Worm (Caenorhabditis elegans) whole organism, L4 larva: Measurements from ENCODE around the gene cyp-13B2.

Experiments
- F37D6.2 ChIP-seq: sonication (generic microtip); optimal IDR thresholded peaks from 2 replicates; lab custom pipeline; 2016; ENCODE audit warnings: mild to moderate bottlenecking, missing genetic modification characterization, missing compliant biosample characterization
- F49E8.2 ChIP-seq: sonication (generic microtip); optimal IDR thresholded peaks from 2 replicates; lab custom pipeline; 2016; ENCODE audit warnings: missing compliant biosample characterization, mild to moderate bottlenecking, missing genetic modification characterization, borderline replicate concordance
- ZK546.5 ChIP-seq, 2 experiments: sonication (generic microtip); optimal IDR thresholded peaks; 2 replicates each; lab custom pipeline; 2017; ENCODE audit warnings: missing biosample characterization in 2 of 2, missing genetic modification characterization in 2 of 2
- aha-1 ChIP-seq: fragments of 150-350 bp; peaks from one replicate; lab custom pipeline; 2014; ENCODE audit warnings: missing biosample characterization, missing genetic modification characterization
- attf-4 ChIP-seq: sonication (generic microtip); optimal IDR thresholded peaks from 3 replicates; lab custom pipeline; 2017; ENCODE audit warnings: missing biosample characterization, missing genetic modification characterization
- ceh-62 ChIP-seq: sonication (generic microtip); optimal IDR thresholded peaks from 2 replicates; lab custom pipeline; 2017; ENCODE audit warnings: missing biosample characterization, missing genetic modification characterization
- daf-16 ChIP-seq, 3 experiments: sonication (generic microtip); optimal IDR thresholded peaks; 2 replicates each; lab custom pipeline; 2016 to 2017; ENCODE audit warnings: missing genetic modification characterization in 3 of 3, missing genetic modification reagents in 3 of 3, mild to moderate bottlenecking in 2 of 3, missing compliant biosample characterization in 2 of 3, missing biosample characterization in 1 of 3, moderate library complexity in 1 of 3
- dmd-9 ChIP-seq: fragments of 200-800 bp; sonication (Bioruptor generic); IDR thresholded peaks from 2 replicates; pipeline ENCODE4 v1.3.6; 2022; ENCODE audit warnings: missing genetic modification reagents, missing genetic modification characterization, missing compliant biosample characterization
- dpl-1 ChIP-seq: fragments of 150-350 bp; optimal IDR thresholded peaks from 2 replicates; lab custom pipeline; 2014; ENCODE audit warnings: missing biosample characterization, missing genetic modification reagents, missing genetic modification characterization
- duxl-1 ChIP-seq: sonication (generic microtip); optimal IDR thresholded peaks from 2 replicates; lab custom pipeline; 2016; ENCODE audit warnings: mild to moderate bottlenecking, missing genetic modification characterization, moderate library complexity, missing compliant biosample characterization; ENCODE audit not compliant: poor library complexity
- gei-8 ChIP-seq: fragments of 200-800 bp; sonication (Bioruptor generic); optimal IDR thresholded peaks from 2 replicates; lab custom pipeline; 2018; ENCODE audit warnings: mild to moderate bottlenecking, missing genetic modification characterization, missing compliant biosample characterization
- hlh-30 ChIP-seq: sonication (generic microtip); optimal IDR thresholded peaks from 2 replicates; lab custom pipeline; 2017; ENCODE audit warnings: antibody characterized with exemption, mild to moderate bottlenecking, missing genetic modification characterization, missing compliant biosample characterization; ENCODE audit not compliant: insufficient read depth
- lin-39 ChIP-seq: fragments of 150-350 bp; optimal IDR thresholded peaks from 2 replicates; lab custom pipeline; 2014; ENCODE audit warnings: missing biosample characterization, missing genetic modification reagents, missing genetic modification characterization
- mxl-2 ChIP-seq: fragments of 200-800 bp; sonication (Bioruptor generic); conservative IDR thresholded peaks from 2 replicates; pipeline ENCODE4 v1.3.6; 2022; ENCODE audit warnings: missing genetic modification reagents, missing genetic modification characterization, missing compliant biosample characterization
- nhr-10 ChIP-seq: fragments of 150-350 bp; optimal IDR thresholded peaks from 2 replicates; lab custom pipeline; 2014; ENCODE audit warnings: missing biosample characterization, missing genetic modification characterization
- nhr-102 ChIP-seq: sonication (generic microtip); optimal IDR thresholded peaks from 2 replicates; lab custom pipeline; 2016; ENCODE audit warnings: mild to moderate bottlenecking, missing genetic modification characterization, moderate library complexity, missing compliant biosample characterization
- nhr-48 ChIP-seq: sonication (generic microtip); optimal IDR thresholded peaks from 2 replicates; lab custom pipeline; 2016; ENCODE audit warnings: mild to moderate bottlenecking, missing genetic modification characterization, missing compliant biosample characterization
- pha-4 ChIP-seq, 2 experiments: fragments of 150-350 bp in 1 of 2; fragments of 200-800 bp in 1 of 2; sonication (Bioruptor generic) in 1 of 2; IDR thresholded peaks in 1 of 2; optimal IDR thresholded peaks in 1 of 2; 2 replicates each; pipeline versions ENCODE4 v1.3.6 to Lab custom; 2014 to 2022; ENCODE audit warnings: missing genetic modification characterization in 2 of 2, missing genetic modification reagents in 2 of 2, missing biosample characterization in 1 of 2, missing compliant biosample characterization in 1 of 2
- rbr-2 ChIP-seq: sonication (generic microtip); optimal IDR thresholded peaks from 2 replicates; lab custom pipeline; 2016; ENCODE audit warnings: missing genotype, missing genetic modification characterization, missing compliant biosample characterization
- saeg-2 ChIP-seq: fragments of 200-800 bp; sonication (Bioruptor generic); IDR thresholded peaks from 2 replicates; pipeline ENCODE4 v1.3.6; 2022; ENCODE audit warnings: missing genetic modification reagents, missing genetic modification characterization, missing compliant biosample characterization
- sdz-12 ChIP-seq: fragments of 200-800 bp; sonication (Bioruptor generic); optimal IDR thresholded peaks from 2 replicates; lab custom pipeline; 2018; ENCODE audit warnings: mild to moderate bottlenecking, missing genetic modification characterization, missing compliant biosample characterization
- set-16 ChIP-seq: fragments of 200-800 bp; sonication (Bioruptor generic); IDR thresholded peaks from 2 replicates; pipeline ENCODE4 v1.3.6; 2022; ENCODE audit warnings: missing genetic modification reagents, missing genetic modification characterization, missing compliant biosample characterization
- snpc-1.2 ChIP-seq: fragments of 200-800 bp; sonication (Bioruptor generic); IDR thresholded peaks from 2 replicates; pipeline ENCODE4 v1.3.6; 2022; ENCODE audit warnings: missing genetic modification reagents, missing genetic modification characterization, missing compliant biosample characterization
- snpc-4 ChIP-seq: fragments of 150-350 bp; optimal IDR thresholded peaks from 2 replicates; lab custom pipeline; 2014; ENCODE audit warnings: missing biosample characterization, missing genetic modification characterization
- unc-130 ChIP-seq: sonication (generic microtip); optimal IDR thresholded peaks from 2 replicates; lab custom pipeline; 2016; ENCODE audit warnings: missing genetic modification reagents, missing genetic modification characterization, missing compliant biosample characterization
- unc-39 ChIP-seq: sonication (generic microtip); optimal IDR thresholded peaks from 2 replicates; lab custom pipeline; 2017; ENCODE audit warnings: missing biosample characterization, missing genetic modification characterization
- unc-62 ChIP-seq, 3 experiments: fragments of 150-350 bp in 1 of 3; sonication (generic microtip); optimal IDR thresholded peaks in 2 of 3; peaks in 1 of 3; 1 replicate in 1 of 3; 2 replicates in 2 of 3; lab custom pipeline; 2014 to 2017; ENCODE audit warnings: missing biosample characterization in 3 of 3, missing genetic modification characterization in 3 of 3, missing genetic modification reagents in 3 of 3, missing genotype in 1 of 3
- vab-7 ChIP-seq: fragments of 200-800 bp; sonication (Bioruptor generic); IDR thresholded peaks from 2 replicates; pipeline ENCODE4 v1.3.6; 2022; ENCODE audit warnings: missing genetic modification reagents, missing genetic modification characterization, missing compliant biosample characterization
- zfp-3 ChIP-seq: fragments of 200-800 bp; sonication (Bioruptor generic); conservative IDR thresholded peaks from 2 replicates; pipeline ENCODE4 v1.3.6; 2022; ENCODE audit warnings: missing genetic modification reagents, missing genetic modification characterization, missing compliant biosample characterization
- zip-2 ChIP-seq: fragments of 150-350 bp; optimal IDR thresholded peaks from 2 replicates; lab custom pipeline; 2014; ENCODE audit warnings: missing biosample characterization, missing genetic modification characterization

Gene cyp-13B2

DNA sequence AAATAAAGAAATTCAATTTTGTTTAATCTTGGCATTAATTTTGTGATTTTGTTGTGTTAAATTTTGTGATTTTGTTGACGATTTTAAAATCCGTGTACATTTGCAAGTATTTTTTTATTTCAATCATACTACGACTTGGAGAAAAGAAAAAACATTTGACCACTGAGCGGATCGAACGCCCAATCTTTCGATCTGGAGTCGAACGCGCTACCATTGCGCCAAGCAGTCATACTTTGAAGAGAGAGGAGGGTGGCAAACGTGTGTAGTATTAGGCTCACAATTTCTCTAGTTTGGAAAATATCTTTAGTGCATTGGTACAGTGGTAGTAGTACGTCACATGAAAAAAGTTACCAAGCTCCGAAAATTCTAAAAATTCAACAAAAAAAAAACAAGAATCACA lies 3.4 kb downstream of the cyp-13B2 start (continued):
- TF ChIP-seq vab-7: no peak; the same call in 1 of the 2 replicates
- no peak for TF ChIP-seq gei-8 (GFP tag; lab: Kevin White, UChicago)

DNA sequence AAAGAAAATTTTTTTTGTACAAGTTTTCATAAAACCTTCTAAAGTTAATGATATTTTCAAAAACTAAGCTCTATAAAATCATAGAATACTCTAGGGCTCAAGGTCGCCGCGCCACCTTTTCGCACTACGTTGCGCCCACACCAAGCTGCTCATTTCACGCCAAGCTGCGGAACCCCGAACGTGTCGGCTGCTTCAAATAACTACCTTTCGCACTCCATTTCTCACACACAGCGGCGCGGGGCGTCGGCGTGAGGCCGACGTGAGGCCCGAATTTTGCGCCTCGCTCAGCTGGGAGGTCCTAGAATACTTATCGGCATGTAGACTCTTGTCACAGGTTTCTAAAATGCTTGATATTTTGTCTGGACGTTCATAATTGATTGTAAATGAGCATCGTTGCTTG lies 6.6 kb downstream of the cyp-13B2 start:
- TF ChIP-seq aha-1 (peak; percentile 93), set-16 (GFP tag; lab: Robert Waterston, UW) (peak; percentile 65; the same call in 1 of the 2 replicates), attf-4 (no peak), hlh-30 (tag; lab: Kevin White, UChicago) (no peak), unc-62 (GFP tag; optimal IDR thresholded peaks at IDR 0.05 in 1 of 2; lab: Kevin White, UChicago) (peak in 1 of 2 experiments; percentile 3), unc-62 (tag; optimal IDR thresholded peaks at IDR 0.05; lab: Kevin White, UChicago) (no peak), snpc-1.2 (GFP tag; lab: Robert Waterston, UW) (no peak), unc-39 (tag; lab: Kevin White, UChicago) (no peak), nhr-10 (no peak), mxl-2 (GFP tag; lab: Robert Waterston, UW) (no peak)

DNA sequence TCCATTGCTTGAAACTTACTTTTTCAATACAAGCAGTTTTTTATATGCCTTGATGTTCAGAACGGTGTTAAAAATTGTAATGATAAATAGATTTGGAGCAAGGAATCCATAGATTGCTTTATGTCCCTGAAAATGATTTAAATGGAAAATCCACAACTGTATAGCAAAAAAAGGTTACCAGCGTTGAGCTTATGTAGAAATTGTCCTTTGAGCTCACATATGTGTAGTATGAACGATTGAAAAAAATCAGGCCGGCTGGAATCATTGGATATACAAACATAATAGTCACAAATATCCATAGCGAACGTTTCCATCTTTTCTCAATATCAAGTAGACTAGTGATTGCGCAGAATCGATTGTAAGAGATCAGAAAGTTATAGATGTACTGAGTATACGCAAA lies 9.0 kb downstream of the cyp-13B2 start, which contains the start of gene srg-36:
Gene srg-36, minus strand, starts transcription at position 101 of the 400 bp plus-strand sequence.
- TF ChIP-seq unc-39 (tag; lab: Kevin White, UChicago) (no peak), sdz-12 (GFP tag; lab: Kevin White, UChicago) (no peak)
- TF ChIP-seq, all 104 proteins: peak for 0

DNA sequence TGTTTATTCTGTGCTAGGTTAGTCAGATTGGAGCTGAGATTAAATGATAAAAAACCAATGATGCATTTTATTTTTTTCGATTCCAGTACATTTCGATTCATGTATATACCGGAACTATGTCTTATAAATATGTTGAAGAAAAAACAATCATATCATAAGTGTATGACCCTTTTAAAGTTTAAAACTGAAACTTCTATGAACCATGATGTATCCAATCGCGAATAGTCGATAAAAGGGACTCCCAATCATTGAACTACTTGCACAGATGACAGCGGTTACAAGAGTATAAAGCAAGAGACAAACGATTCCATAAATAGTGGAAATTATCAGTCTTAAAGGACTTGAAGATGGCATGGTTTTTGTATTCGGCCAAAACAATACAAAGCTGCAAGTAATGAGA lies 9.6 kb downstream of the cyp-13B2 start, which contains the start of gene srg-37:
Gene srg-37, minus strand, starts transcription at position 101 of the 400 bp plus-strand sequence.
- no peak for TF ChIP-seq F49E8.2 (tag; lab: Kevin White, UChicago)
- no peak for TF ChIP-seq daf-16 (GFP tag; optimal IDR thresholded peaks at IDR 0.05; lab: Kevin White, UChicago)
- TF ChIP-seq daf-16 (tag; optimal IDR thresholded peaks at IDR 0.05; lab: Kevin White, UChicago): no peak
- no peak for TF ChIP-seq duxl-1 (tag; lab: Kevin White, UChicago)
- no peak for TF ChIP-seq attf-4
- TF ChIP-seq nhr-102: no peak
- no peak for TF ChIP-seq saeg-2 (GFP tag; lab: Robert Waterston, UW)
- TF ChIP-seq zip-2 (tag; lab: Kevin White, UChicago): no peak
- TF ChIP-seq dpl-1 (GFP tag; lab: Kevin White, UChicago): no peak
- no peak for TF ChIP-seq F37D6.2
- TF ChIP-seq dmd-9: no peak
- TF ChIP-seq ceh-62: no peak
- TF ChIP-seq zfp-3 (GFP tag; lab: Robert Waterston, UW): no peak
- TF ChIP-seq lin-39 (tag; lab: Kevin White, UChicago): no peak
- TF ChIP-seq unc-130: no peak
- TF ChIP-seq nhr-48 (tag; lab: Kevin White, UChicago): no peak
- no peak for TF ChIP-seq nhr-10
- TF ChIP-seq ZK546.5 (tag; optimal IDR thresholded peaks at IDR 0.05; lab: Kevin White, UChicago): no peak

DNA sequence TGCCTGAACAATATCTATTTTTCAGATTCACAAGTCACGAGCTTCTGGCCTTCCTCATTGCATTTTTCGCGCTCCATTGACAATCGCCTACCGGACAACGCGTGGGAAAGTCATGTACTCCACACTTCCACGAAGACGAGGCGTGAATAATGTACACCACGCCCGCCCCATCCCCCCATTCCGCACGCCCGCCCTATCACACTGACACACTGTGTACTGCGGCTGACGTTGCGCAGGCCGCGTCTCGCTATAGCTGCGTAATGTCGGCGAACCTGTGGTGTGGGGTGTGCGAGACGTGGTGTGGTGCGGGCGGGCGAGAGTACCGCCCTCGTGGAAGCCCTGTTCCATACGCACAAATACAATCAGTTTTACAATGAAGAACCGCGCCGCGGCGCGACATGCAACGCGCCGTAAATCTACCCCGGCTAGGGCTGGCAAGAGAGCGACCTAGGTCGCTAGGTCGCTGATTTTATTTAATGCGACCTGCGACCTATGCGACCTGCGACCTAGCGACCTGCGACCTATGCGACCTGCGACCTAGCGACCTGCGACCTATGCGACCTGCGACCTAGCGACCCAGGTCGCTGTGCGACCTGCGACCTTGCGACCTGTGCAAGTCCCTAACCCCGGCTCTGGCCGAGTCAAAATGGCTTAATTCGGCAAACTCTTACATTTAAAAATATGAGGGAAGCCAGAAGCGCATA lies 10.9 kb downstream of the cyp-13B2 start:
- no peak for TF ChIP-seq snpc-4 (tag; lab: Kevin White, UChicago)
- peak; percentile 44; the same call in 1 of the 2 replicates for TF ChIP-seq pha-4 (GFP tag; IDR thresholded peaks at IDR 0.05; lab: Robert Waterston, UW)
- TF ChIP-seq pha-4 (tag; optimal IDR thresholded peaks at IDR 0.05; lab: Kevin White, UChicago): no peak
- TF ChIP-seq set-16 (GFP tag; lab: Robert Waterston, UW): peak; percentile 87
- TF ChIP-seq aha-1: peak; percentile 70
- TF ChIP-seq rbr-2 (tag; lab: Kevin White, UChicago): no peak
